Worm (Caenorhabditis elegans) whole organism, L1 larva: Measurements from ENCODE around the gene sdc-3.

ENCODE experiments used
- C16A3.4 ChIP-seq: fragments of 150-350 bp; optimal IDR thresholded peaks from 2 replicates; lab custom pipeline; 2014; ENCODE audit warnings: missing biosample characterization, missing genetic modification characterization
- Y116A8C.19 ChIP-seq: sonication (generic microtip); optimal IDR thresholded peaks from 2 replicates; lab custom pipeline; 2016; ENCODE audit warnings: missing compliant biosample characterization, missing genetic modification characterization, borderline replicate concordance
- hlh-4 ChIP-seq: sonication (generic microtip); optimal IDR thresholded peaks from 2 replicates; lab custom pipeline; 2016; ENCODE audit warnings: mild to moderate bottlenecking, missing genetic modification characterization, missing compliant biosample characterization
- lsy-2 ChIP-seq, 2 experiments: fragments of 150-350 bp; optimal IDR thresholded peaks; 2 replicates each; lab custom pipeline; 2014; ENCODE audit warnings: missing biosample characterization in 2 of 2, missing genetic modification characterization in 2 of 2
- nhr-11 ChIP-seq: fragments of 150-350 bp; optimal IDR thresholded peaks from 2 replicates; lab custom pipeline; 2014; ENCODE audit warnings: missing biosample characterization, missing genetic modification characterization

ce11 chrV:14991489-14991888, 56.5 kb downstream of the sdc-3 start:
- TF ChIP-seq nhr-11 (tag; lab: Kevin White, UChicago) (no peak), C16A3.4 (tag; lab: Kevin White, UChicago) (no peak), lsy-2 (tag; optimal IDR thresholded peaks at IDR 0.05; lab: Kevin White, UChicago) (no peak), hlh-4 (tag; lab: Kevin White, UChicago) (no peak), Y116A8C.19 (no peak)
